Fruit fly (Drosophila melanogaster): Measurements from ENCODE around the gene obst-H.

Gene obst-H

DNA sequence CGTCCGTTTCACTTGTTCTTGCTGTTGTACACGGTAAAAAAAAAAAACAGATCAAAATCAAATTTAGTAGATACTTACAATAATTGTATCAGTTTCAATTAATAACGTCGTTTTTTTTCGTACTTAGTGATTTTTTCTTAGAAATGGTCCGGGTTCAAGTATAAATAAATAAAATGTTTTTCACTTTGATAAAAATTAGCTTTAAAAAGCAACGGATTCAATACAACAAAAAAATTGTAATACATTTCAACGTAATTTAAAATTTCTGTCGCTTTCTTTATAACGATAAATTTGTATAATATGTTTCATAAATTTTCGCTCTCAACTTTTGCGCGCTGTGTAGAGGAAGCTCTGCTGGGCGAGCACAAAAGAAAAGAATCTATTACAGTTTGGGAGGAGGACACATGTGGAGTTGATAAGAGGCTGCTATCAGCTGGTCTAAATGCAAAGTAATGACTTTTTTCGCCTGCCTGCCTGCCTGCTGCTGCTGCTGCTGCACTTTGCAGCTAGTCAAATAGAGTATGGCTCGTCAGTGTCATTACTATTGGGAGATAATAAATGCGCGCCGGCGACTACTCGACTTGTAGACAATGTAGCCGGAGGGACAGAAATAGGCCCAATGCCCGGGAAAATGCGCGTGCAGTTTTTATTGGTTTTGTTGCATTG, 9.0 kb upstream of the obst-H start (continued):
- TF ChIP-seq gcm2 (GFP tag; optimal IDR thresholded peaks at IDR 0.05) (no peak), H2.0 (GFP tag; IDR thresholded peaks at IDR 0.05) (no peak; the same call in 1 of the 2 replicates), twi (tag; optimal IDR thresholded peaks at IDR 0.05) (peak; percentile 16), Nf-YC (tag; optimal IDR thresholded peaks at IDR 0.05) (peak; percentile 15), Doc3 (GFP tag; IDR thresholded peaks at IDR 0.05; ENCODE audit: partially characterized antibody) (no peak), CG10543 (GFP tag; optimal IDR thresholded peaks at IDR 0.05) (no peak), bsh (GFP tag; optimal IDR thresholded peaks at IDR 0.05) (peak in 1 of 2 experiments; percentile 80), CG1024 (GFP tag; IDR thresholded peaks at IDR 0.05) (0 out of 2 replicates have a peak, but pooled peaks have one; percentile 17), Stat92E (GFP tag; optimal IDR thresholded peaks at IDR 0.05) (no peak), aop (GFP tag; IDR thresholded peaks at IDR 0.05) (no peak), Fer2 (tag; optimal IDR thresholded peaks at IDR 0.05) (no peak), Camta (GFP tag; optimal IDR thresholded peaks at IDR 0.05) (peak; percentile 35), sens-2 (GFP tag; IDR thresholded peaks at IDR 0.05) (no peak), CG6254 (GFP tag; optimal IDR thresholded peaks at IDR 0.05) (peak; percentile 60), CG11085 (GFP tag; IDR thresholded peaks at IDR 0.05) (no peak), CG8478 (optimal IDR thresholded peaks at IDR 0.05) (no peak), Ets65A (GFP tag) (no peak), TFAM (GFP tag; optimal IDR thresholded peaks at IDR 0.05) (no peak), CG15269 (tag; optimal IDR thresholded peaks at IDR 0.05) (peak; percentile 78), Dfd (GFP tag; optimal IDR thresholded peaks at IDR 0.05) (no peak), CG3407 (GFP tag; optimal IDR thresholded peaks at IDR 0.05) (peak; percentile 55), Kr (GFP tag; optimal IDR thresholded peaks at IDR 0.05) (no peak), esg (GFP tag; conservative IDR thresholded peaks at IDR 0.05) (peak; percentile 46), E2f1 (GFP tag; IDR thresholded peaks at IDR 0.05) (no peak; the same call in 1 of the 2 replicates), Dref (GFP tag; IDR thresholded peaks at IDR 0.05) (no peak), Aef1 (GFP tag; IDR thresholded peaks at IDR 0.05) (0 out of 3 replicates have a peak, but pooled peaks have one; percentile 10), CG13296 (GFP tag; optimal IDR thresholded peaks at IDR 0.05) (peak; percentile 62), Mrtf (GFP tag; IDR thresholded peaks at IDR 0.05) (no peak), salm (tag; optimal IDR thresholded peaks at IDR 0.05) (no peak), CG18619 (GFP tag; optimal IDR thresholded peaks at IDR 0.05) (peak; percentile 66), Blimp-1 (GFP tag; optimal IDR thresholded peaks at IDR 0.05) (peak; percentile 68), CG7372 (GFP tag; IDR thresholded peaks at IDR 0.05) (no peak), en (GFP tag; optimal IDR thresholded peaks at IDR 0.05) (no peak), CkIIα-i1 (GFP tag; IDR thresholded peaks at IDR 0.05) (no peak), CG10267 (tag; optimal IDR thresholded peaks at IDR 0.05) (peak; percentile 63), corto (GFP tag; optimal IDR thresholded peaks at IDR 0.05) (no peak), Max (GFP tag; optimal IDR thresholded peaks at IDR 0.05) (peak; percentile 55)

- peak; percentile 35 for TF ChIP-seq exex (tag; optimal IDR thresholded peaks at IDR 0.05)
- no peak for TF ChIP-seq gcm (GFP tag; optimal IDR thresholded peaks at IDR 0.05)
- no peak for TF ChIP-seq kah (GFP tag; optimal IDR thresholded peaks at IDR 0.05)
- TF ChIP-seq CG2199 (GFP tag; IDR thresholded peaks at IDR 0.05) = peak; percentile 70; the same call in 2 of the 3 replicates
- no peak for TF ChIP-seq Dip2 (GFP tag; IDR thresholded peaks at IDR 0.05)
- TF ChIP-seq CG12236 (GFP tag; optimal IDR thresholded peaks at IDR 0.05) = no peak
- TF ChIP-seq zfh1 (GFP tag; IDR thresholded peaks at IDR 0.05) = no peak
- TF ChIP-seq Vsx1 (GFP tag; optimal IDR thresholded peaks at IDR 0.05) = no peak
- TF ChIP-seq Hr78 (GFP tag; optimal IDR thresholded peaks at IDR 0.05) = peak in 1 of 2 experiments; percentile 65
- no peak for TF ChIP-seq CG12155 (GFP tag; optimal IDR thresholded peaks at IDR 0.05)
- no peak for TF ChIP-seq CG15011 (GFP tag; optimal IDR thresholded peaks at IDR 0.05)
- no peak for TF ChIP-seq CG6813 (GFP tag; optimal IDR thresholded peaks at IDR 0.05)
- no peak for TF ChIP-seq pb (GFP tag; optimal IDR thresholded peaks at IDR 0.05)
- TF ChIP-seq CG31441 (GFP tag; IDR thresholded peaks at IDR 0.05) = no peak
- no peak for TF ChIP-seq CG13287 (GFP tag; IDR thresholded peaks at IDR 0.05; ENCODE audit: partially characterized antibody)
- TF ChIP-seq CG8478 (optimal IDR thresholded peaks at IDR 0.05) = no peak
Observed at dm6 chr3L:15536550-15536949, 7.5 kb upstream of the obst-H start.

All from whole organism, embryonic.